Worm (Caenorhabditis elegans) whole organism, midembryonic: ENCODE data around the gene che-7.

Experiments used
- cog-1 ChIP-seq: sonication (generic microtip); optimal IDR thresholded peaks from 2 replicates; lab custom pipeline; 2016; ENCODE audit warnings: missing genetic modification characterization, missing compliant biosample characterization
- flt-1 ChIP-seq: fragments of 200-800 bp; sonication (Bioruptor generic); IDR thresholded peaks from 2 replicates; pipeline ENCODE4 v1.3.6; 2022; ENCODE audit warnings: missing genetic modification characterization, missing compliant biosample characterization
- klf-2 ChIP-seq: fragments of 200-800 bp; sonication (Bioruptor generic); conservative IDR thresholded peaks from 2 replicates; pipeline ENCODE4 v1.3.6; 2022; ENCODE audit warnings: missing genetic modification reagents, missing genetic modification characterization, missing compliant biosample characterization
- med-1 ChIP-seq: sonication (generic microtip); optimal IDR thresholded peaks from 2 replicates; lab custom pipeline; 2017; ENCODE audit warnings: missing genetic modification characterization, mild to moderate bottlenecking, missing compliant biosample characterization, antibody characterized with exemption, missing genetic modification reagents; ENCODE audit not compliant: insufficient read depth
- ref-1 ChIP-seq: fragments of 200-800 bp; sonication (Bioruptor generic); conservative IDR thresholded peaks from 2 replicates; pipeline ENCODE4 v1.3.6; 2022; ENCODE audit warnings: missing genetic modification reagents, missing genetic modification characterization, missing compliant biosample characterization
- tab-1 ChIP-seq: fragments of 200-800 bp; sonication (Bioruptor generic); IDR thresholded peaks from 2 replicates; pipeline ENCODE4 v1.3.6; 2022; ENCODE audit warnings: missing genetic modification characterization, missing compliant biosample characterization
- ztf-23 ChIP-seq: fragments of 200-800 bp; sonication (Bioruptor generic); IDR thresholded peaks from 2 replicates; pipeline ENCODE4 v1.3.6; 2022; ENCODE audit warnings: missing genetic modification reagents, missing genetic modification characterization, missing compliant biosample characterization
- ztf-29 ChIP-seq: fragments of 200-800 bp; sonication (Bioruptor generic); IDR thresholded peaks from 2 replicates; pipeline ENCODE4 v1.3.6; 2022; ENCODE audit warnings: missing genetic modification reagents, missing genetic modification characterization, missing compliant biosample characterization

- TF ChIP-seq med-1 (GFP tag; lab: Kevin White, UChicago) (no peak), tab-1 (GFP tag; lab: Robert Waterston, UW) (no peak), ztf-29 (GFP tag; lab: Robert Waterston, UW) (no peak), cog-1 (tag; lab: Kevin White, UChicago) (no peak), ref-1 (GFP tag; lab: Robert Waterston, UW) (no peak), flt-1 (GFP tag; lab: Robert Waterston, UW) (no peak), klf-2 (no peak), ztf-23 (GFP tag; lab: Robert Waterston, UW) (no peak)
Measured at ce11 chrV:8010846-8011245, 41.8 kb upstream of the che-7 start, which contains the start of gene lmtr-2.
